Worm (Caenorhabditis elegans) whole organism, L4 larva: ENCODE measurements around the gene ttr-30.

Experiments used
- F37D6.2 ChIP-seq: sonication (generic microtip); optimal IDR thresholded peaks from 2 replicates; lab custom pipeline; 2016; ENCODE audit warnings: mild to moderate bottlenecking, missing genetic modification characterization, missing compliant biosample characterization
- ZK546.5 ChIP-seq, 2 experiments: sonication (generic microtip); optimal IDR thresholded peaks; 2 replicates each; lab custom pipeline; 2017; ENCODE audit warnings: missing biosample characterization in 2 of 2, missing genetic modification characterization in 2 of 2
- ceh-82 ChIP-seq: sonication (generic microtip); optimal IDR thresholded peaks from 2 replicates; lab custom pipeline; 2017; ENCODE audit warnings: missing biosample characterization, missing genetic modification characterization
- mdt-29 ChIP-seq: fragments of 200-800 bp; sonication (Bioruptor generic); IDR thresholded peaks from 2 replicates; pipeline ENCODE4 v1.3.6; 2022; ENCODE audit warnings: missing genetic modification reagents, missing genetic modification characterization, missing compliant biosample characterization
- mxl-3 ChIP-seq: fragments of 200-800 bp; sonication (Bioruptor generic); optimal IDR thresholded peaks from 2 replicates; lab custom pipeline; 2018; ENCODE audit warnings: mild to moderate bottlenecking, missing genetic modification characterization, missing compliant biosample characterization
- nhr-76 ChIP-seq: fragments of 150-350 bp; optimal IDR thresholded peaks from 2 replicates; lab custom pipeline; 2014; ENCODE audit warnings: missing biosample characterization, missing genetic modification characterization
- unc-62 ChIP-seq, 3 experiments: fragments of 150-350 bp in 1 of 3; sonication (generic microtip); optimal IDR thresholded peaks in 2 of 3; peaks in 1 of 3; 1 replicate in 1 of 3; 2 replicates in 2 of 3; lab custom pipeline; 2014 to 2017; ENCODE audit warnings: missing biosample characterization in 3 of 3, missing genetic modification characterization in 3 of 3, missing genetic modification reagents in 3 of 3, missing genotype in 1 of 3
- zip-11 ChIP-seq: fragments of 200-800 bp; sonication (Bioruptor generic); IDR thresholded peaks from 2 replicates; pipeline ENCODE4 v1.3.6; 2022; ENCODE audit warnings: missing genetic modification characterization, missing compliant biosample characterization

DNA sequence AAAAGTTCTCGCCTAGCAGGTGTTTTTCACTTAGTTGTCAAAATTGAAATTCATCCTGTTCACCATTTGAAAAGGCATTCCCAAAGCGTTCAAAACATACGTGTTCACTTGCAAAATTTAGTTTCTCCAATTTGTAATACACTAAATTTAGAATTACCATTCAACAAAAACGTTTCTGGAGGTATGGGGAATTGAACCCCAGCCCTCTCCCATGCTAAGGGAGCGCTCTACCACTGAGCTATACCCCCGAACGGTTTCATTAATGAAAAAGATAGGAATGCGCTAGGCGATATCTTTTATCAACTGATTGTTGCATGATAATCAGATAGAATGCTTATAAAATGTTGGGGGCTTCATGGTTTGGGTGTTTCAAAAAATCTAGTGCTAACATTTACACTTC lies 47.9 kb downstream of the ttr-30 start:
- TF ChIP-seq unc-62 (GFP tag; optimal IDR thresholded peaks at IDR 0.05 in 1 of 2; lab: Kevin White, UChicago) = no peak
- TF ChIP-seq unc-62 (tag; optimal IDR thresholded peaks at IDR 0.05; lab: Kevin White, UChicago) = no peak
- no peak for TF ChIP-seq F37D6.2 (tag; lab: Kevin White, UChicago)
- TF ChIP-seq zip-11 (GFP tag; lab: Robert Waterston, UW) = 0 out of 2 replicates have a peak, but pooled peaks have one; percentile 16
- no peak for TF ChIP-seq mdt-29 (GFP tag; lab: Robert Waterston, UW)
- no peak for TF ChIP-seq nhr-76 (tag; lab: Kevin White, UChicago)
- no peak for TF ChIP-seq ceh-82 (tag; lab: Kevin White, UChicago)
- TF ChIP-seq ZK546.5 (tag; optimal IDR thresholded peaks at IDR 0.05; lab: Kevin White, UChicago) = no peak
- peak; percentile 1 for TF ChIP-seq mxl-3 (GFP tag; lab: Kevin White, UChicago)
